Fruit fly (Drosophila melanogaster) whole organism, prepupa: ENCODE results near the gene CG14960.

ENCODE experiments used
- CG10669 ChIP-seq: fragments of 200-800 bp; sonication (Bioruptor generic); optimal IDR thresholded peaks from 3 replicates; lab custom pipeline; 2018; ENCODE audit warnings: missing biosample characterization, mild to moderate bottlenecking, missing genetic modification characterization, moderate library complexity
- CG11762 ChIP-seq: fragments of 200-800 bp; sonication (Bioruptor generic); optimal IDR thresholded peaks from 3 replicates; lab custom pipeline; 2016; ENCODE audit warnings: missing biosample characterization, missing genetic modification characterization; ENCODE audit not compliant: insufficient read depth
- CG11902 ChIP-seq: fragments of 200-800 bp; sonication (Bioruptor generic); optimal IDR thresholded peaks from 3 replicates; lab custom pipeline; 2016; ENCODE audit warnings: missing biosample characterization, missing genetic modification characterization
- CG15336 ChIP-seq: fragments of 200-800 bp; sonication (Bioruptor generic); IDR thresholded peaks from 2 replicates; pipeline ENCODE4 v1.3.6; 2022; ENCODE audit warnings: missing biosample characterization, missing genetic modification characterization
- CG1621 ChIP-seq: fragments of 200-800 bp; sonication (Bioruptor generic); optimal IDR thresholded peaks from 3 replicates; lab custom pipeline; 2018; ENCODE audit warnings: missing biosample characterization, mild to moderate bottlenecking, missing genetic modification characterization
- CG16779 ChIP-seq: fragments of 200-800 bp; sonication (Bioruptor generic); optimal IDR thresholded peaks from 3 replicates; lab custom pipeline; 2017; ENCODE audit warnings: missing biosample characterization, mild to moderate bottlenecking, missing genetic modification characterization
- CG3032 ChIP-seq: fragments of 200-800 bp; optimal IDR thresholded peaks from 2 replicates; lab custom pipeline; 2019; ENCODE audit warnings: missing biosample characterization, mild to moderate bottlenecking, missing genetic modification characterization, moderate library complexity
- CG31627 ChIP-seq: fragments of 200-800 bp; sonication (Bioruptor generic); optimal IDR thresholded peaks from 3 replicates; lab custom pipeline; 2016; ENCODE audit warnings: missing biosample characterization, missing genetic modification characterization
- CG32006 ChIP-seq: fragments of 200-800 bp; sonication (Bioruptor generic); optimal IDR thresholded peaks from 3 replicates; lab custom pipeline; 2017; ENCODE audit warnings: missing biosample characterization, mild to moderate bottlenecking, missing genetic modification characterization
- CG34406 ChIP-seq: fragments of 200-800 bp; sonication (Bioruptor generic); optimal IDR thresholded peaks from 3 replicates; lab custom pipeline; 2016; ENCODE audit warnings: missing biosample characterization, missing genetic modification characterization
- CG3919 ChIP-seq: fragments of 200-800 bp; sonication (Bioruptor generic); optimal IDR thresholded peaks from 3 replicates; lab custom pipeline; 2016; ENCODE audit warnings: missing biosample characterization, missing genetic modification characterization
- CG6276 ChIP-seq: fragments of 200-800 bp; sonication (Bioruptor generic); optimal IDR thresholded peaks from 2 replicates; lab custom pipeline; 2017; ENCODE audit warnings: missing biosample characterization, mild to moderate bottlenecking, missing genetic modification characterization
- CG6792 ChIP-seq: fragments of 200-800 bp; sonication (Bioruptor generic); optimal IDR thresholded peaks from 3 replicates; lab custom pipeline; 2016; ENCODE audit warnings: missing biosample characterization, missing genetic modification characterization
- CG6808 ChIP-seq: fragments of 200-800 bp; sonication (Bioruptor generic); optimal IDR thresholded peaks from 3 replicates; lab custom pipeline; 2017; ENCODE audit warnings: missing biosample characterization, missing genetic modification characterization, mild to moderate bottlenecking, moderate library complexity, missing genetic modification reagents
- CG6854 ChIP-seq: fragments of 200-800 bp; sonication (Bioruptor generic); optimal IDR thresholded peaks from 2 replicates; lab custom pipeline; 2017; ENCODE audit warnings: missing biosample characterization, mild to moderate bottlenecking, missing genetic modification characterization
- CG7368 ChIP-seq: fragments of 200-800 bp; sonication (Bioruptor generic); optimal IDR thresholded peaks from 3 replicates; lab custom pipeline; 2016; ENCODE audit warnings: missing biosample characterization, missing genetic modification characterization
- CG8119 ChIP-seq: fragments of 200-800 bp; sonication (Bioruptor generic); IDR thresholded peaks from 3 replicates; pipeline ENCODE4 v1.3.6; 2022; ENCODE audit warnings: missing biosample characterization, missing genetic modification characterization
- CG8319 ChIP-seq: fragments of 200-800 bp; sonication (Bioruptor generic); optimal IDR thresholded peaks from 3 replicates; lab custom pipeline; 2016; ENCODE audit warnings: missing biosample characterization, missing genetic modification characterization
- CG8632 ChIP-seq: fragments of 200-800 bp; sonication (Bioruptor generic); optimal IDR thresholded peaks from 3 replicates; lab custom pipeline; 2016; ENCODE audit warnings: missing biosample characterization, missing genetic modification characterization
- CG9139 ChIP-seq: fragments of 200-800 bp; sonication (Bioruptor generic); optimal IDR thresholded peaks from 3 replicates; lab custom pipeline; 2017; ENCODE audit warnings: missing biosample characterization, mild to moderate bottlenecking, missing genetic modification characterization
- Eip75B ChIP-seq: fragments of 200-800 bp; sonication (Bioruptor generic); optimal IDR thresholded peaks from 3 replicates; lab custom pipeline; 2016; ENCODE audit warnings: missing biosample characterization, missing genetic modification characterization
- Eip78C ChIP-seq: fragments of 200-800 bp; sonication (Bioruptor generic); peaks from one replicate; lab custom pipeline; 2016; ENCODE audit warnings: missing biosample characterization, missing genetic modification characterization
- Ets21C ChIP-seq: fragments of 200-800 bp; sonication (Bioruptor generic); optimal IDR thresholded peaks from 3 replicates; lab custom pipeline; 2016; ENCODE audit warnings: missing biosample characterization, missing genetic modification characterization
- Ets96B ChIP-seq: fragments of 200-800 bp; optimal IDR thresholded peaks from 2 replicates; lab custom pipeline; 2019; ENCODE audit warnings: missing biosample characterization, mild to moderate bottlenecking, missing genetic modification characterization, moderate library complexity
- Gug ChIP-seq: fragments of 200-800 bp; sonication (Bioruptor generic); IDR thresholded peaks from 2 replicates; pipeline ENCODE4 v1.3.6; 2022; ENCODE audit warnings: missing biosample characterization, missing genetic modification characterization
- Hr38 ChIP-seq: sonication (Bioruptor generic); optimal IDR thresholded peaks from 2 replicates; lab custom pipeline; 2016; ENCODE audit warnings: missing biosample characterization, missing genetic modification characterization
- Hr39 ChIP-seq: fragments of 200-800 bp; sonication (Bioruptor generic); optimal IDR thresholded peaks from 2 replicates; lab custom pipeline; 2016; ENCODE audit warnings: missing biosample characterization, missing genetic modification characterization
- Lpt ChIP-seq: fragments of 200-800 bp; sonication (Bioruptor generic); optimal IDR thresholded peaks from 3 replicates; lab custom pipeline; 2016; ENCODE audit warnings: missing biosample characterization, missing genetic modification characterization
- Met ChIP-seq: fragments of 200-800 bp; sonication (Bioruptor generic); optimal IDR thresholded peaks from 3 replicates; lab custom pipeline; 2016; ENCODE audit warnings: missing biosample characterization, missing genetic modification characterization
- OdsH ChIP-seq: fragments of 200-800 bp; sonication (Bioruptor generic); optimal IDR thresholded peaks from 3 replicates; lab custom pipeline; 2016; ENCODE audit warnings: missing biosample characterization, missing genetic modification characterization
- Sox102F ChIP-seq: fragments of 200-800 bp; sonication (Bioruptor generic); optimal IDR thresholded peaks from 2 replicates; lab custom pipeline; 2016; ENCODE audit warnings: missing biosample characterization, mild to moderate bottlenecking, missing genetic modification characterization
- Sox14 ChIP-seq: fragments of 200-800 bp; sonication (Bioruptor generic); optimal IDR thresholded peaks from 3 replicates; lab custom pipeline; 2016; ENCODE audit warnings: missing biosample characterization, missing genetic modification characterization
- achi ChIP-seq: fragments of 200-800 bp; sonication (Bioruptor generic); optimal IDR thresholded peaks from 3 replicates; lab custom pipeline; 2016; ENCODE audit warnings: missing biosample characterization, missing genetic modification characterization
- cyc ChIP-seq: fragments of 200-800 bp; sonication (Bioruptor generic); optimal IDR thresholded peaks from 3 replicates; lab custom pipeline; 2016; ENCODE audit warnings: missing biosample characterization, missing genetic modification characterization
- dac ChIP-seq: fragments of 200-800 bp; sonication (Bioruptor generic); optimal IDR thresholded peaks from 2 replicates; lab custom pipeline; 2017; ENCODE audit warnings: missing biosample characterization, mild to moderate bottlenecking, missing genetic modification characterization
- dsx ChIP-seq: fragments of 200-800 bp; optimal IDR thresholded peaks from 3 replicates; lab custom pipeline; 2019; ENCODE audit warnings: missing biosample characterization, mild to moderate bottlenecking, missing genetic modification characterization, moderate library complexity; ENCODE audit not compliant: poor library complexity, severe bottlenecking
- esn ChIP-seq: fragments of 200-800 bp; sonication (Bioruptor generic); optimal IDR thresholded peaks from 2 replicates; lab custom pipeline; 2016; ENCODE audit warnings: missing biosample characterization, mild to moderate bottlenecking, missing genetic modification characterization, moderate library complexity
- fd85E ChIP-seq: fragments of 200-800 bp; sonication (Bioruptor generic); optimal IDR thresholded peaks from 3 replicates; lab custom pipeline; 2016; ENCODE audit warnings: missing biosample characterization, missing genetic modification characterization
- fkh ChIP-seq: fragments of 200-800 bp; sonication (Bioruptor generic); optimal IDR thresholded peaks from 3 replicates; lab custom pipeline; 2017; ENCODE audit warnings: missing biosample characterization, mild to moderate bottlenecking, missing genetic modification characterization, moderate library complexity
- net ChIP-seq: fragments of 200-800 bp; sonication (Bioruptor generic); optimal IDR thresholded peaks from 3 replicates; lab custom pipeline; 2016; ENCODE audit warnings: missing biosample characterization, missing genetic modification characterization
- pdm3 ChIP-seq: fragments of 200-800 bp; sonication (Bioruptor generic); optimal IDR thresholded peaks from 3 replicates; lab custom pipeline; 2016; ENCODE audit warnings: missing biosample characterization, missing genetic modification characterization
- salr ChIP-seq, 2 experiments: fragments of 200-800 bp; sonication (Bioruptor generic); optimal IDR thresholded peaks; 3 replicates each; lab custom pipeline; 2016 to 2018; ENCODE audit warnings: missing biosample characterization in 2 of 2, missing genetic modification characterization in 2 of 2, mild to moderate bottlenecking in 1 of 2
- svp ChIP-seq: fragments of 200-800 bp; sonication (Bioruptor generic); peaks from one replicate; lab custom pipeline; 2016; ENCODE audit warnings: missing biosample characterization, missing genetic modification characterization
- topi ChIP-seq: fragments of 200-800 bp; sonication (Bioruptor generic); optimal IDR thresholded peaks from 3 replicates; lab custom pipeline; 2016; ENCODE audit warnings: missing biosample characterization, missing genetic modification characterization
- vri ChIP-seq: fragments of 200-800 bp; sonication (Bioruptor generic); optimal IDR thresholded peaks from 3 replicates; lab custom pipeline; 2016; ENCODE audit warnings: missing biosample characterization, mild to moderate bottlenecking, missing genetic modification characterization

CG14960 gene

dm6 chr3L:3284900-3285299 is 14.1 kb downstream of the CG14960 start (continued):
- TF ChIP-seq CG34406 (GFP tag; lab: Kevin White, UChicago) (no peak), vri (GFP tag; lab: Kevin White, UChicago) (no peak), pdm3 (no peak), net (GFP tag; lab: Kevin White, UChicago) (no peak), salr (GFP tag; optimal IDR thresholded peaks at IDR 0.05; lab: Kevin White, UChicago) (no peak), Eip75B (no peak), svp (GFP tag; lab: Kevin White, UChicago) (peak; percentile 26)

dm6 chr3L:3288414-3288813 is 17.6 kb downstream of the CG14960 start:
- TF ChIP-seq CG3919 (GFP tag; lab: Kevin White, UChicago), result peak; percentile 28
- no peak for TF ChIP-seq CG3032 (tag; lab: Kevin White, UChicago)
- TF ChIP-seq cyc, result peak; percentile 24
- TF ChIP-seq Eip78C (GFP tag; lab: Kevin White, UChicago), result peak; percentile 48
- TF ChIP-seq svp (GFP tag; lab: Kevin White, UChicago), result peak; percentile 5
- TF ChIP-seq CG6792 (GFP tag; lab: Kevin White, UChicago), result no peak
- TF ChIP-seq CG9139 (GFP tag; lab: Kevin White, UChicago), result no peak
- no peak for TF ChIP-seq Sox14 (GFP tag; lab: Kevin White, UChicago)

- TF ChIP-seq Ets21C (GFP tag; lab: Kevin White, UChicago), result no peak
- no peak for TF ChIP-seq Gug (GFP tag; lab: Robert Waterston, UW)
- TF ChIP-seq CG11902 (GFP tag; lab: Kevin White, UChicago), result no peak
- no peak for TF ChIP-seq CG6276 (GFP tag; lab: Kevin White, UChicago)
- TF ChIP-seq Sox14 (GFP tag; lab: Kevin White, UChicago), result no peak
- no peak for TF ChIP-seq CG31627 (GFP tag; lab: Kevin White, UChicago)
Measured at dm6 chr3L:3291159-3291558, 20.3 kb downstream of the CG14960 start, which contains the start of gene CG12009. TSS of gene CG12009 (plus strand) at chr3L:3291459.

DNA sequence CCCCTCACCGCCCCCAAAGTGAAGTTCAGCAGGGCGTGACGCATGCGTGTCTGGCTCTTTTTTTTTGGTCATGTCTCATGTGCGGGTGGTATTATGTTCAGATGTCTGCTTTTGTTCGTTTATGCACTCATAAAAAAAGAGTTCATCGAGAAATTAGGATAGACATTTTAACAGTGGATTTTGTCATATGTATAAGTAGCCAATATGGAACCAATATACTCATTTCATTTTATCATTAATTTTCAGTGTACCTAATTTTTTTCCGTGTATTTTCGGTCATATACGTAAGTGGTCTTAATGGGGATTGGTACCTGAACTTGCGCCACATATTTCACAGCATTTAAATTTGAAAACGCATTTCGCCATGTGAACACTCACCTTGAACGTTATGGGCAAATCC is 29.5 kb downstream of the CG14960 start:
- peak; percentile 35 for TF ChIP-seq Ets21C (GFP tag; lab: Kevin White, UChicago)
- peak; percentile 59 for TF ChIP-seq Hr39 (GFP tag; lab: Kevin White, UChicago)
- TF ChIP-seq CG10669, result no peak
- TF ChIP-seq vri (GFP tag; lab: Kevin White, UChicago), result peak; percentile 32
- peak; percentile 72 for TF ChIP-seq CG8119 (GFP tag; lab: Robert Waterston, UW)
- TF ChIP-seq CG6854 (GFP tag; lab: Kevin White, UChicago), result no peak
- no peak for TF ChIP-seq dac (GFP tag; lab: Kevin White, UChicago)
- TF ChIP-seq OdsH (GFP tag; lab: Kevin White, UChicago), result peak; percentile 39
- no peak for TF ChIP-seq Lpt
- TF ChIP-seq CG3032 (tag; lab: Kevin White, UChicago), result no peak
- TF ChIP-seq achi (GFP tag; lab: Kevin White, UChicago), result peak; percentile 37
- no peak for TF ChIP-seq fd85E (GFP tag; lab: Kevin White, UChicago)
- TF ChIP-seq CG16779, result no peak
- TF ChIP-seq Ets96B (tag; lab: Kevin White, UChicago), result peak; percentile 28
- TF ChIP-seq CG8632 (GFP tag; lab: Kevin White, UChicago), result no peak
- no peak for TF ChIP-seq fkh (GFP tag; lab: Kevin White, UChicago)
- TF ChIP-seq CG8319, result no peak
- peak; percentile 59 for TF ChIP-seq CG31627 (GFP tag; lab: Kevin White, UChicago)
- TF ChIP-seq CG6808 (GFP tag; lab: Kevin White, UChicago), result no peak
- peak; percentile 66 for TF ChIP-seq CG15336 (GFP tag; lab: Robert Waterston, UW)
- TF ChIP-seq dsx, result no peak
- peak; percentile 69 for TF ChIP-seq Sox102F (GFP tag; lab: Kevin White, UChicago)
- TF ChIP-seq CG32006 (GFP tag; lab: Kevin White, UChicago), result peak; percentile 43
- TF ChIP-seq net (GFP tag; lab: Kevin White, UChicago), result peak; percentile 34
- peak; percentile 71 for TF ChIP-seq esn (GFP tag; lab: Kevin White, UChicago)
- TF ChIP-seq CG6792 (GFP tag; lab: Kevin White, UChicago), result peak; percentile 57
- peak; percentile 14 for TF ChIP-seq CG11762
- peak; percentile 13 for TF ChIP-seq Sox14 (GFP tag; lab: Kevin White, UChicago)
- no peak for TF ChIP-seq salr (GFP tag; optimal IDR thresholded peaks at IDR 0.05; lab: Kevin White, UChicago)
- TF ChIP-seq pdm3, result peak; percentile 33
- TF ChIP-seq CG1621 (tag; lab: Kevin White, UChicago), result no peak
- peak; percentile 43 for TF ChIP-seq CG11902 (GFP tag; lab: Kevin White, UChicago)
- peak; percentile 77 for TF ChIP-seq topi
- TF ChIP-seq Hr38 (GFP tag; lab: Kevin White, UChicago), result no peak
- peak; percentile 42 for TF ChIP-seq CG7368 (GFP tag; lab: Kevin White, UChicago)
- TF ChIP-seq Met (GFP tag; lab: Kevin White, UChicago), result peak; percentile 62
